Worm (Caenorhabditis elegans) whole organism, early embryonic: ENCODE results near the gene F45D3.3.

Source experiments
- B0310.2 ChIP-seq: sonication (generic microtip); optimal IDR thresholded peaks from 2 replicates; lab custom pipeline; 2016; ENCODE audit warnings: mild to moderate bottlenecking, missing genetic modification characterization, missing compliant biosample characterization
- F13C5.2 ChIP-seq: sonication (generic microtip); optimal IDR thresholded peaks from 2 replicates; lab custom pipeline; 2017; ENCODE audit warnings: mild to moderate bottlenecking, missing genetic modification characterization, inconsistent platforms, missing compliant biosample characterization
- aly-1 ChIP-seq: sonication (generic microtip); optimal IDR thresholded peaks from 2 replicates; lab custom pipeline; 2016; ENCODE audit warnings: missing genetic modification characterization, missing compliant biosample characterization
- ama-1 ChIP-seq: fragments of 150-350 bp; optimal IDR thresholded peaks from 2 replicates; lab custom pipeline; 2014
- ceh-13 ChIP-seq: fragments of 200-800 bp; sonication (Bioruptor generic); optimal IDR thresholded peaks from 2 replicates; lab custom pipeline; 2018; ENCODE audit warnings: mild to moderate bottlenecking, missing genetic modification characterization, missing compliant biosample characterization
- ceh-36 ChIP-seq: sonication (generic microtip); optimal IDR thresholded peaks from 2 replicates; lab custom pipeline; 2016; ENCODE audit warnings: missing genetic modification characterization, inconsistent platforms, missing compliant biosample characterization
- ets-7 ChIP-seq: sonication (generic microtip); optimal IDR thresholded peaks from 2 replicates; lab custom pipeline; 2016; ENCODE audit warnings: missing genotype, missing genetic modification characterization, missing compliant biosample characterization
- flt-1 ChIP-seq: fragments of 200-800 bp; sonication (Bioruptor generic); IDR thresholded peaks from 2 replicates; pipeline ENCODE4 v1.3.6; 2022; ENCODE audit warnings: missing genetic modification characterization, missing compliant biosample characterization
- hmbx-1 ChIP-seq: sonication (generic microtip); optimal IDR thresholded peaks from 2 replicates; lab custom pipeline; 2016; ENCODE audit warnings: mild to moderate bottlenecking, missing genetic modification characterization, missing compliant biosample characterization
- hmg-4 ChIP-seq: fragments of 200-800 bp; sonication (Bioruptor generic); optimal IDR thresholded peaks from 2 replicates; lab custom pipeline; 2018; ENCODE audit warnings: mild to moderate bottlenecking, missing genetic modification characterization, missing compliant biosample characterization
- hnd-1 ChIP-seq: sonication (generic microtip); optimal IDR thresholded peaks from 2 replicates; lab custom pipeline; 2016; ENCODE audit warnings: missing genetic modification characterization, missing compliant biosample characterization
- pes-1 ChIP-seq: fragments of 200-800 bp; sonication (Bioruptor generic); IDR thresholded peaks from 2 replicates; pipeline ENCODE4 v1.3.6; 2022; ENCODE audit warnings: missing genetic modification reagents, missing genetic modification characterization, missing compliant biosample characterization
- scrt-1 ChIP-seq: fragments of 200-800 bp; sonication (Bioruptor generic); IDR thresholded peaks from 2 replicates; pipeline ENCODE4 v1.3.6; 2022; ENCODE audit warnings: missing genetic modification characterization, missing compliant biosample characterization
- sea-1 ChIP-seq: fragments of 200-800 bp; sonication (Bioruptor generic); conservative IDR thresholded peaks from 2 replicates; pipeline ENCODE4 v1.3.6; 2022; ENCODE audit warnings: missing genetic modification characterization, missing compliant biosample characterization
- tbx-11 ChIP-seq: fragments of 200-800 bp; sonication (Bioruptor generic); IDR thresholded peaks from 2 replicates; pipeline ENCODE4 v1.3.6; 2022; ENCODE audit warnings: missing genetic modification characterization, missing compliant biosample characterization
- tbx-37 ChIP-seq: fragments of 200-800 bp; sonication (Bioruptor generic); conservative IDR thresholded peaks from 2 replicates; pipeline ENCODE4 v1.3.6; 2022; ENCODE audit warnings: missing genetic modification reagents, missing genetic modification characterization, missing compliant biosample characterization
- tra-4 ChIP-seq: sonication (generic microtip); optimal IDR thresholded peaks from 2 replicates; lab custom pipeline; 2017; ENCODE audit warnings: missing genetic modification characterization, missing compliant biosample characterization

The F45D3.3 gene

ce11 chrV:12538984-12539852, 11.0 kb downstream of the F45D3.3 start:
- TF ChIP-seq ets-7 (no peak), tbx-11 (GFP tag; lab: Robert Waterston, UW) (no peak), aly-1 (no peak), scrt-1 (GFP tag; lab: Robert Waterston, UW) (no peak), ceh-36 (no peak), ceh-13 (GFP tag; lab: Kevin White, UChicago) (no peak), ama-1 (lab: Kevin White, UChicago) (no peak), hnd-1 (no peak), F13C5.2 (tag; lab: Kevin White, UChicago) (no peak), flt-1 (GFP tag; lab: Robert Waterston, UW) (no peak), hmg-4 (GFP tag; lab: Kevin White, UChicago) (no peak), sea-1 (GFP tag; lab: Robert Waterston, UW) (no peak), tbx-37 (GFP tag; lab: Robert Waterston, UW) (no peak), hmbx-1 (tag; lab: Kevin White, UChicago) (no peak), B0310.2 (tag; lab: Kevin White, UChicago) (no peak), tra-4 (tag; lab: Kevin White, UChicago) (no peak)

ce11 chrV:12537505-12537904, 12.7 kb downstream of the F45D3.3 start:
- no peak for TF ChIP-seq B0310.2 (tag; lab: Kevin White, UChicago)
- no peak for TF ChIP-seq sea-1 (GFP tag; lab: Robert Waterston, UW)
- TF ChIP-seq aly-1: no peak
- no peak for TF ChIP-seq ama-1 (lab: Kevin White, UChicago)
- TF ChIP-seq ceh-36: no peak
- no peak for TF ChIP-seq hmbx-1 (tag; lab: Kevin White, UChicago)
- TF ChIP-seq tbx-11 (GFP tag; lab: Robert Waterston, UW): no peak

ce11 chrV:12536409-12537038, 13.7 kb downstream of the F45D3.3 start:
- TF ChIP-seq F13C5.2 (tag; lab: Kevin White, UChicago) (no peak), sea-1 (GFP tag; lab: Robert Waterston, UW) (no peak; the same call in 1 of the 2 replicates), hnd-1 (no peak), ceh-13 (GFP tag; lab: Kevin White, UChicago) (no peak), ceh-36 (no peak), tbx-11 (GFP tag; lab: Robert Waterston, UW) (no peak), flt-1 (GFP tag; lab: Robert Waterston, UW) (no peak), pes-1 (GFP tag; lab: Robert Waterston, UW) (no peak), B0310.2 (tag; lab: Kevin White, UChicago) (no peak), scrt-1 (GFP tag; lab: Robert Waterston, UW) (no peak), ama-1 (lab: Kevin White, UChicago) (no peak), hmg-4 (GFP tag; lab: Kevin White, UChicago) (no peak), hmbx-1 (tag; lab: Kevin White, UChicago) (no peak), ets-7 (no peak), tra-4 (tag; lab: Kevin White, UChicago) (no peak), aly-1 (no peak), tbx-37 (GFP tag; lab: Robert Waterston, UW) (no peak)

ce11 chrV:12534941-12535340, 15.2 kb downstream of the F45D3.3 start:
- TF ChIP-seq hmbx-1 (tag; lab: Kevin White, UChicago) (no peak), F13C5.2 (tag; lab: Kevin White, UChicago) (no peak), pes-1 (GFP tag; lab: Robert Waterston, UW) (no peak), ama-1 (lab: Kevin White, UChicago) (no peak), tra-4 (tag; lab: Kevin White, UChicago) (no peak), ets-7 (no peak), aly-1 (no peak), hmg-4 (GFP tag; lab: Kevin White, UChicago) (no peak), tbx-37 (GFP tag; lab: Robert Waterston, UW) (no peak), scrt-1 (GFP tag; lab: Robert Waterston, UW) (no peak)

- no peak for TF ChIP-seq sea-1 (GFP tag; lab: Robert Waterston, UW)
- TF ChIP-seq ama-1 (lab: Kevin White, UChicago): no peak
- TF ChIP-seq aly-1: no peak
- TF ChIP-seq hmbx-1 (tag; lab: Kevin White, UChicago): no peak
- TF ChIP-seq scrt-1 (GFP tag; lab: Robert Waterston, UW): no peak
- no peak for TF ChIP-seq flt-1 (GFP tag; lab: Robert Waterston, UW)
Observed at ce11 chrV:12533635-12534150, 16.5 kb downstream of the F45D3.3 start.

- no peak for TF ChIP-seq hmg-4 (GFP tag; lab: Kevin White, UChicago)
- TF ChIP-seq aly-1: no peak
- no peak for TF ChIP-seq ceh-36
- TF ChIP-seq tbx-11 (GFP tag; lab: Robert Waterston, UW): no peak
- TF ChIP-seq hmbx-1 (tag; lab: Kevin White, UChicago): no peak
- TF ChIP-seq pes-1 (GFP tag; lab: Robert Waterston, UW): no peak
- TF ChIP-seq F13C5.2 (tag; lab: Kevin White, UChicago): no peak
- TF ChIP-seq hnd-1: no peak
- TF ChIP-seq ceh-13 (GFP tag; lab: Kevin White, UChicago): no peak
- no peak for TF ChIP-seq tra-4 (tag; lab: Kevin White, UChicago)
- no peak for TF ChIP-seq flt-1 (GFP tag; lab: Robert Waterston, UW)
- no peak for TF ChIP-seq tbx-37 (GFP tag; lab: Robert Waterston, UW)
- no peak for TF ChIP-seq scrt-1 (GFP tag; lab: Robert Waterston, UW)
- TF ChIP-seq sea-1 (GFP tag; lab: Robert Waterston, UW): no peak
- TF ChIP-seq ama-1 (lab: Kevin White, UChicago): no peak
- no peak for TF ChIP-seq B0310.2 (tag; lab: Kevin White, UChicago)
- TF ChIP-seq ets-7: no peak
Observed at ce11 chrV:12532369-12532768, 17.8 kb downstream of the F45D3.3 start.
